Worm (Caenorhabditis elegans) whole organism, young adult: Measurements from ENCODE around the gene C05G5.1.

ENCODE experiments used
- B0336.3 ChIP-seq: fragments of 200-800 bp; sonication (Bioruptor generic); IDR thresholded peaks from 2 replicates; pipeline ENCODE4 v1.3.6; 2022; ENCODE audit warnings: missing genetic modification characterization, missing compliant biosample characterization
- F49E8.2 ChIP-seq: sonication (generic microtip); optimal IDR thresholded peaks from 3 replicates; lab custom pipeline; 2017; ENCODE audit warnings: missing genetic modification characterization, mild to moderate bottlenecking, missing compliant biosample characterization, antibody characterized with exemption, moderate library complexity; ENCODE audit not compliant: insufficient read depth
- Y53F4B.3 ChIP-seq: fragments of 200-800 bp; sonication (Bioruptor generic); IDR thresholded peaks from 2 replicates; pipeline ENCODE4 v1.3.6; 2022; ENCODE audit warnings: missing genetic modification reagents, missing genetic modification characterization, missing compliant biosample characterization
- ZK185.1 ChIP-seq: sonication (generic microtip); optimal IDR thresholded peaks from 2 replicates; lab custom pipeline; 2016; ENCODE audit warnings: mild to moderate bottlenecking, missing genetic modification characterization, missing compliant biosample characterization; ENCODE audit not compliant: poor library complexity, severe bottlenecking
- cebp-2 ChIP-seq: fragments of 200-800 bp; sonication (Bioruptor generic); IDR thresholded peaks from 2 replicates; pipeline ENCODE4 v1.3.6; 2022; ENCODE audit warnings: missing genetic modification characterization, missing compliant biosample characterization
- ceh-27 ChIP-seq: fragments of 200-800 bp; sonication (Bioruptor generic); optimal IDR thresholded peaks from 2 replicates; lab custom pipeline; 2018; ENCODE audit warnings: mild to moderate bottlenecking, missing genetic modification characterization, moderate library complexity, missing compliant biosample characterization
- ceh-40 ChIP-seq: fragments of 200-800 bp; sonication (Bioruptor generic); IDR thresholded peaks from 2 replicates; pipeline ENCODE4 v1.3.6; 2022; ENCODE audit warnings: missing genetic modification characterization, missing compliant biosample characterization
- efl-1 ChIP-seq: fragments of 150-350 bp; optimal IDR thresholded peaks from 2 replicates; lab custom pipeline; 2014; ENCODE audit warnings: missing biosample characterization, missing genetic modification reagents, missing genetic modification characterization
- lin-40 ChIP-seq: sonication (generic microtip); optimal IDR thresholded peaks from 2 replicates; lab custom pipeline; 2016; ENCODE audit warnings: missing genetic modification characterization, mild to moderate bottlenecking, missing compliant biosample characterization, missing genotype, missing genetic modification reagents
- lir-1 ChIP-seq: fragments of 200-800 bp; sonication (Bioruptor generic); conservative IDR thresholded peaks from 2 replicates; pipeline ENCODE4 v1.3.6; 2022; ENCODE audit warnings: missing genetic modification reagents, missing genetic modification characterization, missing compliant biosample characterization
- mxl-1 ChIP-seq: sonication (generic microtip); optimal IDR thresholded peaks from 2 replicates; lab custom pipeline; 2016; ENCODE audit warnings: missing genetic modification characterization, missing compliant biosample characterization
- pha-4 ChIP-seq: fragments of 150-350 bp; sonication (generic microtip); optimal IDR thresholded peaks from 2 replicates; lab custom pipeline; 2014; ENCODE audit warnings: missing biosample characterization, missing genetic modification reagents, missing genetic modification characterization
- snpc-4 ChIP-seq, 5 experiments: fragments of 150-350 bp in 1 of 5; sonication (generic microtip) in 4 of 5; optimal IDR thresholded peaks; 2 replicates each; lab custom pipeline; 2014 to 2018; ENCODE audit warnings: missing genetic modification characterization in 5 of 5, missing biosample characterization in 3 of 5, antibody characterized with exemption in 2 of 5, mild to moderate bottlenecking in 2 of 5, missing compliant biosample characterization in 2 of 5, missing genotype in 2 of 5, moderate library complexity in 2 of 5, missing genetic modification reagents in 1 of 5
- unc-62 ChIP-seq: fragments of 150-350 bp; optimal IDR thresholded peaks from 2 replicates; lab custom pipeline; 2014; ENCODE audit warnings: missing biosample characterization, missing genetic modification reagents, missing genetic modification characterization

- TF ChIP-seq pha-4 (tag; lab: Kevin White, UChicago) (no peak), B0336.3 (GFP tag; lab: Robert Waterston, UW) (no peak), ceh-27 (GFP tag; lab: Kevin White, UChicago) (no peak), efl-1 (no peak), Y53F4B.3 (no peak), unc-62 (GFP tag; lab: Kevin White, UChicago) (no peak), F49E8.2 (tag; lab: Kevin White, UChicago) (no peak), snpc-4 (GFP tag; optimal IDR thresholded peaks at IDR 0.05; lab: Kevin White, UChicago) (no peak), snpc-4 (tag; optimal IDR thresholded peaks at IDR 0.05; lab: Kevin White, UChicago) (peak in 3 of 4 experiments; percentile 15 to 67 (median 57)), mxl-1 (tag; lab: Kevin White, UChicago) (no peak), ZK185.1 (tag; lab: Kevin White, UChicago) (no peak), lir-1 (GFP tag; lab: Robert Waterston, UW) (no peak), lin-40 (tag; lab: Kevin White, UChicago) (no peak), ceh-40 (GFP tag; lab: Robert Waterston, UW) (no peak), cebp-2 (GFP tag; lab: Robert Waterston, UW) (no peak)
Observed at ce11 chrX:14744496-14744895, 4.6 kb upstream of the C05G5.1 start.
